Fruit fly (Drosophila melanogaster): ENCODE results near the gene Rox8.

Rox8 gene

DNA sequence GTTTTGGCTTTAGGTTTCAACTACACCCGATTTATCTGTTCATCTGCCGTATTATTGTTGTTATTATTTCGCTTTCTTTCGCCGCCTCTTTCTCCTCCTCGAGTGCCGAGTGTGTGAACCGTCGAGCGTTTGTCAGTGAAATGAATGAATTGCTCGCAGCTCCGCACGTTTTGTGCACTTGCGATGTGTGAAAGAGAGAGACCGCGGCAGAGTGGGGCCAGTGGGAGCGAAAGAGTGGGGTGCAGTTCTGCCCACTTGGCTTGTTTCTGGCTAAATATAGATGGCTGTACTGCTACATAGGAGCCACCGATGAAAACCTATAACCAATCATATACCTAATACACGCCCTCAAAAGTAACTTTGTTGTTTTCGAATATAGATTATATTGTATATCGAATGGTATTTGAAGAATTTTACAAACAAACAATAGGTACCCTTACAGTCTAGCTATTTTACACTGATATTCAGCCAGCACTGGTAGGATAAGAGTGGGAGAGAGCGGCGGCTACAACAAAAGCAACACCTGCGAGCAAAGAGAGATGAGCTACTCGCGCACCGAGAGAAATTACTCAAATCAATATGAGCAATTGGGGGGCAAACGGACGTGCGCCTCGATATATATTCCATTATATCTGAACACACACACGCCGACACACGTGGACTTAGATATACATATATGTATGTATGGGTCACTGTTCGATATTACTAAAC is 41.5 kb downstream of the Rox8 start (continued):
- peak; percentile 48; the same call in 1 of the 2 replicates for TF ChIP-seq Bgb (GFP tag; IDR thresholded peaks at IDR 0.05; ENCODE audit: partially characterized antibody)
- TF ChIP-seq chif (GFP tag; optimal IDR thresholded peaks at IDR 0.05), result no peak
- no peak for TF ChIP-seq nerfin-1 (tag; optimal IDR thresholded peaks at IDR 0.05)
- TF ChIP-seq Dip2 (GFP tag; IDR thresholded peaks at IDR 0.05), result no peak
- no peak for TF ChIP-seq jumu (GFP tag; optimal IDR thresholded peaks at IDR 0.05)
- no peak for TF ChIP-seq Mes4 (GFP tag; optimal IDR thresholded peaks at IDR 0.05)
- no peak for TF ChIP-seq H15 (GFP tag; IDR thresholded peaks at IDR 0.05)
- no peak for TF ChIP-seq mld (GFP tag; IDR thresholded peaks at IDR 0.05; ENCODE audit: partially characterized antibody)
- no peak for TF ChIP-seq CG3065 (GFP tag; optimal IDR thresholded peaks at IDR 0.05)
- no peak for TF ChIP-seq Doc3 (GFP tag; IDR thresholded peaks at IDR 0.05; ENCODE audit: partially characterized antibody)
- no peak for TF ChIP-seq CG10654 (GFP tag; optimal IDR thresholded peaks at IDR 0.05)
- TF ChIP-seq CG11723 (GFP tag; optimal IDR thresholded peaks at IDR 0.05), result no peak
- TF ChIP-seq p53 (GFP tag; optimal IDR thresholded peaks at IDR 0.05), result no peak
- no peak for TF ChIP-seq hbn (GFP tag; IDR thresholded peaks at IDR 0.05; ENCODE audit: partially characterized antibody)
- 0 out of 2 replicates have a peak, but pooled peaks have one; percentile 30 for TF ChIP-seq CG42726 (GFP tag; IDR thresholded peaks at IDR 0.05; ENCODE audit: partially characterized antibody)
- no peak for TF ChIP-seq D19B (GFP tag; optimal IDR thresholded peaks at IDR 0.05)
- TF ChIP-seq CG4404 (GFP tag; IDR thresholded peaks at IDR 0.05), result no peak
- TF ChIP-seq odd (GFP tag; optimal IDR thresholded peaks at IDR 0.05), result no peak
- peak; percentile 42 for TF ChIP-seq CG2120 (GFP tag; optimal IDR thresholded peaks at IDR 0.05)
- no peak for TF ChIP-seq Scr (GFP tag; IDR thresholded peaks at IDR 0.05; ENCODE audit: partially characterized antibody)
- no peak for TF ChIP-seq Abd-B (GFP tag; optimal IDR thresholded peaks at IDR 0.05)
- no peak for TF ChIP-seq CG4617 (GFP tag; optimal IDR thresholded peaks at IDR 0.05; ENCODE audit: borderline replicate concordance)
- no peak for TF ChIP-seq bcd (GFP tag; optimal IDR thresholded peaks at IDR 0.05)
- TF ChIP-seq CG2875 (GFP tag; optimal IDR thresholded peaks at IDR 0.05), result no peak
- no peak for TF ChIP-seq tna (GFP tag; IDR thresholded peaks at IDR 0.05; ENCODE audit: partially characterized antibody)
- no peak for TF ChIP-seq Hr78 (GFP tag; optimal IDR thresholded peaks at IDR 0.05)
- no peak for TF ChIP-seq CG13775 (GFP tag; optimal IDR thresholded peaks at IDR 0.05)
- TF ChIP-seq repo (GFP tag; optimal IDR thresholded peaks at IDR 0.05), result no peak
- TF ChIP-seq CG11456 (GFP tag; IDR thresholded peaks at IDR 0.05), result 0 out of 3 replicates have a peak, but pooled peaks have one; percentile 11
- TF ChIP-seq CG4360 (GFP tag; IDR thresholded peaks at IDR 0.05), result no peak
- TF ChIP-seq seq (GFP tag; IDR thresholded peaks at IDR 0.05), result 0 out of 2 replicates have a peak, but pooled peaks have one; percentile 11
- no peak for TF ChIP-seq CG6765 (GFP tag; optimal IDR thresholded peaks at IDR 0.05)
- TF ChIP-seq Tbp (GFP tag; optimal IDR thresholded peaks at IDR 0.05), result no peak
- TF ChIP-seq trh (GFP tag; optimal IDR thresholded peaks at IDR 0.05), result no peak
- TF ChIP-seq CG17186 (GFP tag; optimal IDR thresholded peaks at IDR 0.05), result no peak
- TF ChIP-seq CG13624 (GFP tag; optimal IDR thresholded peaks at IDR 0.05), result no peak
- TF ChIP-seq CG6791 (GFP tag; IDR thresholded peaks at IDR 0.05; ENCODE audit: partially characterized antibody), result no peak
- TF ChIP-seq CG18476 (GFP tag; optimal IDR thresholded peaks at IDR 0.05), result no peak
- TF ChIP-seq HLH4C (GFP tag; IDR thresholded peaks at IDR 0.05; ENCODE audit: partially characterized antibody), result no peak
- peak; percentile 2 for TF ChIP-seq nmo (GFP tag; optimal IDR thresholded peaks at IDR 0.05)
- no peak for TF ChIP-seq CG1529 (GFP tag; optimal IDR thresholded peaks at IDR 0.05)
- TF ChIP-seq dimm (GFP tag; IDR thresholded peaks at IDR 0.05), result no peak
- TF ChIP-seq CG8478 (optimal IDR thresholded peaks at IDR 0.05), result no peak
- TF ChIP-seq CG5953 (GFP tag; IDR thresholded peaks at IDR 0.05), result no peak
- TF ChIP-seq CG1602 (GFP tag; optimal IDR thresholded peaks at IDR 0.05), result no peak
- no peak for TF ChIP-seq exex (tag; optimal IDR thresholded peaks at IDR 0.05)
- 0 out of 3 replicates have a peak, but pooled peaks have one; percentile 20 for TF ChIP-seq Optix (GFP tag; IDR thresholded peaks at IDR 0.05)
- 0 out of 3 replicates have a peak, but pooled peaks have one; percentile 16 for TF ChIP-seq Opbp (GFP tag; IDR thresholded peaks at IDR 0.05; ENCODE audit: partially characterized antibody)
- no peak for TF ChIP-seq CG17359 (tag; optimal IDR thresholded peaks at IDR 0.05)

Data from whole organism, embryonic.